Worm (Caenorhabditis elegans): ENCODE results near the gene srh-82.

srh-82 gene

DNA sequence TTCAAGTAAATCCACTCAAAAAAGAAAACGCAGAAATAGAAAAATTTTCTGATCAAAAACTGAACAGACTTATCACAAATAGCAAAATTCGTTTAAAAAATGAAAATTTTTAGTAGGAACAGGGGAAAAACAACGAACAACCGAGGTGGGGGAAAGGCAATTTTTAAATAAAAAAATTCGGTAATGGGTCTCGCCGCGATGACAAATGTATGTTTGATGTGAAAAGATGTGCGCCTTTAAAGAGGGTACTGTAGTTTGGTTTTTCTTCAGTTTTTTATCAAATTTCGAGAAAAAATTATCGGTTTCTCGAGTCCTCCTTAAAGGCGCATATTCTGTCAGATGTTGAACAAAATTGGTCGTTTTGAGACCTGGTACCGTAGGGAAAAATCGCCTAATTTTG lies 21.0 kb upstream of the srh-82 start (continued):
- TF ChIP-seq rbr-2 (tag; optimal IDR thresholded peaks at IDR 0.05) (no peak), aha-1 (tag) (peak; percentile 70), fkh-10 (GFP tag; optimal IDR thresholded peaks at IDR 0.05) (no peak), Y48G9A.11 (GFP tag; IDR thresholded peaks at IDR 0.05) (no peak; the same call in 1 of the 2 replicates), lim-7 (GFP tag; IDR thresholded peaks at IDR 0.05) (peak; percentile 56), F49E8.2 (tag; optimal IDR thresholded peaks at IDR 0.05; ENCODE audit: borderline replicate concordance) (peak; percentile 29), egl-43 (GFP tag; IDR thresholded peaks at IDR 0.05) (no peak), F10B5.3 (tag; optimal IDR thresholded peaks at IDR 0.05) (no peak), arid-1 (GFP tag; conservative IDR thresholded peaks at IDR 0.05) (0 out of 2 replicates have a peak, but pooled peaks have one; percentile 18), unc-39 (tag; optimal IDR thresholded peaks at IDR 0.05) (no peak)

DNA sequence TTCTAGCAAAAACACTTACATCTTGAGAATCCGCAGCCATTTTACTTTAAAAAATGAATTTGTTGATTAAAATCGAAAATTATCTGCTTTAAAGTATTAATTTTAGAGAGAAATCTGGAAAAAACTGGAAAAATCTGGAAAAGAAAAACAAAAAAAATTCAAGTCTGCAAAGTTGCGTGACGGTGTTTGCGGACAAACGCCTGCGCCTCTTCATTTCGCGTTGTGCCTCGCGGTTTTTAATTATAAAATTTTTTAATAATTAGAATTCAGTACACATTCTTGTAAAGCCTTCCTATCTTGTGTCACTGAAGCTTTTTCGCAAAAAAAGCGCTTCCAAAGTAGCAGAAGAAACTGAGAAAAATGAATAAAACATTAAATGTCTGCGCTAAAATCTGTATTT lies 18.3 kb upstream of the srh-82 start, which contains the start of gene W03F9.1:
Gene W03F9.1 (minus strand): TSS at position 109 of the 400 bp plus-strand sequence.
- TF ChIP-seq F49E8.2 (tag; optimal IDR thresholded peaks at IDR 0.05; ENCODE audit: borderline replicate concordance) (peak; percentile 58), tag-97 (GFP tag; IDR thresholded peaks at IDR 0.05) (no peak), R02D3.7 (tag; optimal IDR thresholded peaks at IDR 0.05) (no peak), Y5F2A.4 (GFP tag; optimal IDR thresholded peaks at IDR 0.05) (no peak), hif-1 (tag; optimal IDR thresholded peaks at IDR 0.05) (peak in 1 of 2 experiments; percentile 18), egl-27 (tag; optimal IDR thresholded peaks at IDR 0.05) (no peak), nhr-42 (GFP tag; IDR thresholded peaks at IDR 0.05) (no peak), zfp-2 (tag; optimal IDR thresholded peaks at IDR 0.05) (no peak), snpc-1.2 (GFP tag; IDR thresholded peaks at IDR 0.05) (no peak), rbr-2 (tag; optimal IDR thresholded peaks at IDR 0.05) (peak; percentile 60), nhr-6 (tag; optimal IDR thresholded peaks at IDR 0.05) (peak; percentile 11), aha-1 (tag) (no peak), ama-1 (optimal IDR thresholded peaks at IDR 0.05) (no peak), daf-19 (GFP tag; conservative IDR thresholded peaks at IDR 0.05) (no peak), arid-1 (GFP tag; conservative IDR thresholded peaks at IDR 0.05) (0 out of 2 replicates have a peak, but pooled peaks have one; percentile 32), F37D6.2 (tag; optimal IDR thresholded peaks at IDR 0.05) (no peak), mdt-29 (GFP tag; IDR thresholded peaks at IDR 0.05) (peak; percentile 74), dve-1 (tag; optimal IDR thresholded peaks at IDR 0.05; ENCODE audit: insufficient read depth) (peak; percentile 68), zip-2 (tag; optimal IDR thresholded peaks at IDR 0.05) (peak; percentile 30), T20F7.1 (GFP tag; optimal IDR thresholded peaks at IDR 0.05) (no peak), nhr-102 (tag; optimal IDR thresholded peaks at IDR 0.05) (peak; percentile 5), Y105C5A.15 (GFP tag; IDR thresholded peaks at IDR 0.05) (no peak), lsy-2 (tag; optimal IDR thresholded peaks at IDR 0.05) (peak in 1 of 2 experiments; percentile 71), nhr-237 (tag; optimal IDR thresholded peaks at IDR 0.05) (no peak), ceh-28 (tag; optimal IDR thresholded peaks at IDR 0.05) (no peak), nhr-77 (tag; optimal IDR thresholded peaks at IDR 0.05) (no peak), nhr-76 (tag; optimal IDR thresholded peaks at IDR 0.05) (no peak), pha-4 (GFP tag; IDR thresholded peaks at IDR 0.05) (0 out of 2 replicates have a peak, but pooled peaks have one; percentile 31), pha-4 (tag; optimal IDR thresholded peaks at IDR 0.05) (peak; percentile 60), dmd-9 (GFP tag; IDR thresholded peaks at IDR 0.05) (no peak), ceh-32 (tag; optimal IDR thresholded peaks at IDR 0.05; ENCODE audit: poor library complexity) (no peak), T26A8.4 (GFP tag; IDR thresholded peaks at IDR 0.05) (peak; percentile 58), zfp-3 (GFP tag; conservative IDR thresholded peaks at IDR 0.05) (0 out of 2 replicates have a peak, but pooled peaks have one; percentile 32), mes-2 (tag; optimal IDR thresholded peaks at IDR 0.05; ENCODE audit: poor library complexity, severe bottlenecking) (peak; percentile 70), gei-8 (GFP tag; optimal IDR thresholded peaks at IDR 0.05) (no peak), daf-8 (GFP tag; IDR thresholded peaks at IDR 0.05) (no peak), php-3 (GFP tag; IDR thresholded peaks at IDR 0.05) (no peak), mxl-3 (GFP tag; optimal IDR thresholded peaks at IDR 0.05) (no peak), lin-15B (tag; optimal IDR thresholded peaks at IDR 0.05) (no peak), mdl-1 (tag; optimal IDR thresholded peaks at IDR 0.05) (no peak), mxl-2 (GFP tag; conservative IDR thresholded peaks at IDR 0.05) (no peak), daf-16 (GFP tag; optimal IDR thresholded peaks at IDR 0.05) (peak in 1 of 2 experiments; percentile 71), daf-16 (tag; optimal IDR thresholded peaks at IDR 0.05) (peak; percentile 42), nhr-41 (GFP tag; IDR thresholded peaks at IDR 0.05) (no peak)
